Worm (Caenorhabditis elegans): ENCODE results near the gene dpy-8.

DNA sequence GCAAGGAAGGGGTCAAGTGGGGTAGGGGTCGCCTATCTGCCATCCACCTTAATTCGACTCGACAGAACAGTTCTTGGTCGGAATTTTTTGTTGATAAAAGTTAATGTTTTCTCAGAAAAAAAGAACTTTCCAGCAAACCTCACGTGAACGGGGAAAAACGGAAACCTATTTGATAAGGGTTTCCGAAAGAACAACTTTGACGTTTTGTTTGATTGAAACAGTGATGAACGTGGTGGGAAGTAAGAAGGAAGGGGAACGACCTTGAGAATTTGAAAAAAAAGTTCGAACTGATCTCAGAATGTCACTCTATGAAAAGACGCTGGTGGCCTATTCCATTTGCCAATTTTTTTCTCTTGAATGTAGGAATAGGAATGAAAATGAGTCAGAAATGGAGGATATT lies 27.9 kb downstream of the dpy-8 start:
- TF ChIP-seq W03F9.2 (tag; optimal IDR thresholded peaks at IDR 0.05) (no peak), dao-5 (tag; optimal IDR thresholded peaks at IDR 0.05) (no peak), him-1 (tag; optimal IDR thresholded peaks at IDR 0.05) (no peak)
